Fruit fly (Drosophila melanogaster) whole organism, embryonic: ENCODE results near the gene Cpr67Fa1.

ENCODE experiments used
- Aef1 ChIP-seq: fragments of 200-800 bp; sonication (Bioruptor generic); IDR thresholded peaks from 3 replicates; pipeline ENCODE4 v1.3.6; 2022; ENCODE audit warnings: missing biosample characterization, missing genetic modification characterization
- Antp ChIP-seq: fragments of 200-800 bp; sonication (Bioruptor generic); optimal IDR thresholded peaks from 3 replicates; lab custom pipeline; 2016; ENCODE audit warnings: missing biosample characterization, missing genetic modification characterization
- CG10147 ChIP-seq: fragments of 200-800 bp; sonication (Bioruptor generic); optimal IDR thresholded peaks from 2 replicates; lab custom pipeline; 2019; ENCODE audit warnings: missing biosample characterization, mild to moderate bottlenecking, missing genetic modification characterization, moderate library complexity
- CG10979 ChIP-seq: fragments of 200-800 bp; sonication (Bioruptor generic); optimal IDR thresholded peaks from 2 replicates; lab custom pipeline; 2018; ENCODE audit warnings: missing biosample characterization, mild to moderate bottlenecking, missing genetic modification characterization, moderate library complexity
- CG11398 ChIP-seq: fragments of 200-800 bp; sonication (Bioruptor generic); optimal IDR thresholded peaks from 2 replicates; lab custom pipeline; 2016; ENCODE audit warnings: missing biosample characterization, missing genetic modification characterization
- CG11696 ChIP-seq: fragments of 200-800 bp; sonication (Bioruptor generic); IDR thresholded peaks from 2 replicates; pipeline ENCODE4 v1.3.6; 2022; ENCODE audit warnings: missing biosample characterization, missing genetic modification characterization
- CG15514 ChIP-seq: fragments of 200-800 bp; sonication (Bioruptor generic); optimal IDR thresholded peaks from 3 replicates; lab custom pipeline; 2017; ENCODE audit warnings: missing biosample characterization, missing genetic modification characterization, mild to moderate bottlenecking, moderate library complexity, missing genetic modification reagents
- CG17385 ChIP-seq: fragments of 200-800 bp; sonication (Bioruptor generic); optimal IDR thresholded peaks from 3 replicates; lab custom pipeline; 2018; ENCODE audit warnings: missing biosample characterization, mild to moderate bottlenecking, missing genetic modification characterization
- CG17829 ChIP-seq: fragments of 200-800 bp; optimal IDR thresholded peaks from 2 replicates; lab custom pipeline; 2019; ENCODE audit warnings: missing biosample characterization, mild to moderate bottlenecking, missing genetic modification characterization, moderate library complexity
- CG2199 ChIP-seq: fragments of 200-800 bp; sonication (Bioruptor generic); IDR thresholded peaks from 3 replicates; pipeline ENCODE4 v1.3.6; 2022; ENCODE audit warnings: missing biosample characterization, missing genetic modification characterization
- CG3065 ChIP-seq: fragments of 200-800 bp; sonication (Bioruptor generic); optimal IDR thresholded peaks from 2 replicates; lab custom pipeline; 2016; ENCODE audit warnings: missing biosample characterization, missing genetic modification characterization
- CG34376 ChIP-seq: fragments of 200-800 bp; sonication (Bioruptor generic); optimal IDR thresholded peaks from 2 replicates; lab custom pipeline; 2018; ENCODE audit warnings: missing biosample characterization, mild to moderate bottlenecking, missing genetic modification characterization
- CG3726 ChIP-seq: fragments of 200-800 bp; sonication (Bioruptor generic); IDR thresholded peaks from 3 replicates; pipeline ENCODE4, ENCODE4 v1.3.6; 2022; ENCODE audit warnings: missing biosample characterization, missing genetic modification characterization
- CG3995 ChIP-seq: fragments of 200-800 bp; sonication (Bioruptor generic); optimal IDR thresholded peaks from 3 replicates; lab custom pipeline; 2016; ENCODE audit warnings: missing biosample characterization, missing genetic modification characterization
- CG6813 ChIP-seq: fragments of 200-800 bp; sonication (Bioruptor generic); optimal IDR thresholded peaks from 2 replicates; lab custom pipeline; 2017; ENCODE audit warnings: missing biosample characterization, missing genetic modification characterization, mild to moderate bottlenecking, moderate library complexity, missing genetic modification reagents
- CG8388 ChIP-seq: fragments of 200-800 bp; sonication (Bioruptor generic); optimal IDR thresholded peaks from 2 replicates; lab custom pipeline; 2019; ENCODE audit warnings: missing biosample characterization, mild to moderate bottlenecking, missing genetic modification characterization, moderate library complexity
- CG9817 ChIP-seq: fragments of 200-800 bp; sonication (Bioruptor generic); optimal IDR thresholded peaks from 2 replicates; lab custom pipeline; 2018; ENCODE audit warnings: missing biosample characterization, mild to moderate bottlenecking, missing genetic modification characterization, moderate library complexity
- E2f1 ChIP-seq: fragments of 200-800 bp; sonication (Bioruptor generic); IDR thresholded peaks from 2 replicates; pipeline ENCODE4 v1.3.6; 2022; ENCODE audit warnings: missing biosample characterization, missing genetic modification characterization
- Eip74EF ChIP-seq, 2 experiments: fragments of 200-800 bp in 1 of 2; fragments of >200 bp in 1 of 2; sonication (Bioruptor generic) in 1 of 2; optimal IDR thresholded peaks; 2 replicates each; lab custom pipeline; 2017 to 2019; ENCODE audit warnings: missing biosample characterization in 2 of 2, missing genetic modification characterization in 2 of 2, mild to moderate bottlenecking in 1 of 2, moderate library complexity in 1 of 2
- Fer1 ChIP-seq: fragments of 200-800 bp; sonication (Bioruptor generic); optimal IDR thresholded peaks from 2 replicates; lab custom pipeline; 2017; ENCODE audit warnings: missing biosample characterization, mild to moderate bottlenecking, missing genetic modification characterization
- GATAe ChIP-seq: fragments of 200-800 bp; sonication (Bioruptor generic); conservative IDR thresholded peaks from 2 replicates; pipeline ENCODE4 v1.3.6; 2022; ENCODE audit warnings: missing biosample characterization, missing genetic modification characterization
- H15 ChIP-seq: fragments of 200-800 bp; sonication (Bioruptor generic); IDR thresholded peaks from 3 replicates; pipeline ENCODE4 v1.3.6; 2022; ENCODE audit warnings: missing biosample characterization, missing genetic modification characterization
- HHEX ChIP-seq: fragments of 200-800 bp; sonication (Bioruptor generic); optimal IDR thresholded peaks from 3 replicates; lab custom pipeline; 2017; ENCODE audit warnings: missing biosample characterization, mild to moderate bottlenecking, missing genetic modification characterization, missing genetic modification reagents
- HLHmδ ChIP-seq: fragments of 200-800 bp; sonication (Bioruptor generic); optimal IDR thresholded peaks from 2 replicates; lab custom pipeline; 2018; ENCODE audit warnings: missing biosample characterization, mild to moderate bottlenecking, missing genetic modification characterization, moderate library complexity
- Vsx1 ChIP-seq: fragments of 200-800 bp; sonication (Bioruptor generic); optimal IDR thresholded peaks from 2 replicates; lab custom pipeline; 2017; ENCODE audit warnings: missing biosample characterization, mild to moderate bottlenecking, missing genetic modification characterization, missing genetic modification reagents
- Xrp1 ChIP-seq: fragments of 200-800 bp; sonication (Bioruptor generic); IDR thresholded peaks from 2 replicates; pipeline ENCODE4 v1.3.6; 2022; ENCODE audit warnings: missing biosample characterization, missing genetic modification characterization
- ara ChIP-seq: fragments of 200-800 bp; sonication (Bioruptor generic); IDR thresholded peaks from 2 replicates; pipeline ENCODE4 v1.3.6; 2022; ENCODE audit warnings: missing biosample characterization, missing genetic modification characterization
- bowl ChIP-seq: fragments of 200-800 bp; sonication (Bioruptor generic); IDR thresholded peaks from 2 replicates; pipeline ENCODE4 v1.3.6; 2022; ENCODE audit warnings: missing biosample characterization, missing genetic modification characterization
- bsh ChIP-seq, 2 experiments: fragments of 200-800 bp; sonication (Bioruptor generic); optimal IDR thresholded peaks; 2 replicates each; lab custom pipeline; 2017 to 2018; ENCODE audit warnings: mild to moderate bottlenecking in 2 of 2, missing biosample characterization in 2 of 2, missing genetic modification characterization in 2 of 2, moderate library complexity in 1 of 2
- ci ChIP-seq: fragments of 200-800 bp; sonication (Bioruptor generic); IDR thresholded peaks from 3 replicates; pipeline ENCODE4 v1.3.6; 2022; ENCODE audit warnings: missing biosample characterization, missing genetic modification characterization
- dysf ChIP-seq: fragments of 200-800 bp; sonication (Bioruptor generic); IDR thresholded peaks from 3 replicates; pipeline ENCODE4 v1.3.6; 2022; ENCODE audit warnings: missing biosample characterization, missing genetic modification characterization
- eve ChIP-seq, 2 experiments: fragments of >200 bp; optimal IDR thresholded peaks; 2 replicates each; lab custom pipeline; 2017; ENCODE audit warnings: missing biosample characterization in 2 of 2, missing genetic modification characterization in 2 of 2
- gcm ChIP-seq: fragments of 200-800 bp; sonication (Bioruptor generic); optimal IDR thresholded peaks from 2 replicates; lab custom pipeline; 2019; ENCODE audit warnings: missing biosample characterization, mild to moderate bottlenecking, missing genetic modification characterization, moderate library complexity
- grn ChIP-seq: fragments of 200-800 bp; sonication (Bioruptor generic); optimal IDR thresholded peaks from 3 replicates; lab custom pipeline; 2017; ENCODE audit warnings: missing biosample characterization, missing genetic modification characterization
- jumu ChIP-seq: fragments of 200-800 bp; sonication (Bioruptor generic); optimal IDR thresholded peaks from 3 replicates; lab custom pipeline; 2016; ENCODE audit warnings: missing biosample characterization, missing genetic modification characterization
- knrl ChIP-seq: fragments of 200-800 bp; sonication (Bioruptor generic); IDR thresholded peaks from 3 replicates; pipeline ENCODE4 v1.3.6; 2022; ENCODE audit warnings: missing biosample characterization, missing genetic modification characterization; ENCODE audit not compliant: partially characterized antibody
- lab ChIP-seq: fragments of 200-800 bp; sonication (Bioruptor generic); optimal IDR thresholded peaks from 3 replicates; lab custom pipeline; 2017; ENCODE audit warnings: missing biosample characterization, missing genetic modification characterization, mild to moderate bottlenecking, moderate library complexity, missing genetic modification reagents
- pan ChIP-seq, 4 experiments: fragments of >200 bp in 3 of 4; fragments of 200-800 bp in 1 of 4; sonication (Bioruptor generic) in 1 of 4; optimal IDR thresholded peaks in 3 of 4; IDR thresholded peaks in 1 of 4; 2 replicates each; pipeline versions ENCODE4 v1.3.6 to Lab custom; 2017 to 2022; ENCODE audit warnings: missing biosample characterization in 2 of 4, missing genetic modification characterization in 2 of 4, mixed read lengths in 1 of 4
- ro ChIP-seq: fragments of 200-800 bp; sonication (Bioruptor generic); IDR thresholded peaks from 2 replicates; pipeline ENCODE4 v1.3.6; 2022; ENCODE audit warnings: missing biosample characterization, missing genetic modification characterization
- sens ChIP-seq: fragments of 200-800 bp; sonication (Bioruptor generic); peaks from one replicate; lab custom pipeline; 2016; ENCODE audit warnings: missing biosample characterization, missing genetic modification characterization
- sqz ChIP-seq: fragments of 200-800 bp; sonication (Bioruptor generic); optimal IDR thresholded peaks from 3 replicates; lab custom pipeline; 2018; ENCODE audit warnings: missing biosample characterization, mild to moderate bottlenecking, missing genetic modification characterization
- ssp ChIP-seq: fragments of 200-800 bp; sonication (Bioruptor generic); IDR thresholded peaks from 2 replicates; pipeline ENCODE4 v1.3.6; 2022; ENCODE audit warnings: missing biosample characterization, missing genetic modification characterization
- stwl ChIP-seq: fragments of 200-800 bp; sonication (Bioruptor generic); optimal IDR thresholded peaks from 3 replicates; lab custom pipeline; 2018; ENCODE audit warnings: missing biosample characterization, mild to moderate bottlenecking, missing genetic modification characterization, moderate library complexity
- sug ChIP-seq: fragments of 200-800 bp; optimal IDR thresholded peaks from 2 replicates; lab custom pipeline; 2019; ENCODE audit warnings: missing biosample characterization, mild to moderate bottlenecking, missing genetic modification characterization, moderate library complexity
- zen ChIP-seq: fragments of 200-800 bp; sonication (Bioruptor generic); optimal IDR thresholded peaks from 3 replicates; lab custom pipeline; 2018; ENCODE audit warnings: missing biosample characterization, mild to moderate bottlenecking, missing genetic modification characterization, moderate library complexity

Cpr67Fa1 gene

DNA sequence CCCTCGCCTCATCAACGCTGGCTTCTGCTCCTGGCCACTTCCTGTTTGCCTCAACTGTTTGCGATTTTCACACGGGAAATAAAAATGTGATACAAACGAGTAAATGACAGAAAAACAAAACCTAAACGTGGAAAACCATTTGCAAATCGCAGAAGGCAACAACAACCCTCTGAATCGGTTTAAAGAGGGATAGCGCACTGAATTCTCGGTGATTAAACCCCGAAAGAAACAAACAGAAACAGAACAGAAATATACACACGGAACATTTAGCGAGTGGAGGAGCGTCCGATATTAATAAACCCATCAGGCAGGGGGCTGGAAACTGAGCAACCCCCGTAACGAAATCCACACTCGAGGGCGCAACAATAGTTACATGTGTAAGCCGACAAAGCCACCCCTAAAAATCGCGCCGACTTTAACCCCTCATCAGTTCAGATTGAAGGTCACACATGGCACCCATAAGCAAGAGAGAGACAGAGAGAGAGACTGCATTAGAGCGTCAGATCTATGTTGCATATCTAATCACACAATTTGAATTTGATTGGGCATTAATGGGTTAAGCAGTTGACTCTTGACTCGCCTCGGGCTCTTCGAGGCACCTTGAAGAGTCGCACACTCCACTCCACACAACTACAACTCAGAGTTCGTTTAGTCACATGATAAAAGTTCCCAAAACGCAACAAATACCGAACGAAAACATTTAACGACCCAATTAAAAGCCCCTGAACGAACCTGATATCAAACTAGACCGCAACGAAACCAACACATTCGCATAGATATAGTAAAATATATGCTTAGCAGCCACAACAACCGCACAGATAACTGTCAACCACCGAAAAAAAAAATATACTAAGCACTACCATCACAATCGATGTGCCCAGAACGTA is 27.9 kb upstream of the Cpr67Fa1 start (continued):
- TF ChIP-seq CG6813 (GFP tag; lab: Kevin White, UChicago) (peak; percentile 44), E2f1 (GFP tag; lab: Robert Waterston, UW) (peak; percentile 32; the same call in 1 of the 2 replicates), CG3726 (GFP tag; lab: Robert Waterston, UW) (no peak), Antp (peak; percentile 35), CG10147 (GFP tag; lab: Kevin White, UChicago) (no peak), CG9817 (peak; percentile 7), CG11696 (peak; percentile 93), ssp (GFP tag; lab: Robert Waterston, UW) (no peak), HLHmδ (GFP tag; lab: Kevin White, UChicago) (no peak), CG11398 (GFP tag; lab: Kevin White, UChicago) (no peak), gcm (GFP tag; lab: Kevin White, UChicago) (no peak), CG17829 (tag; lab: Kevin White, UChicago) (peak; percentile 36), HHEX (peak; percentile 16), CG10979 (tag; lab: Kevin White, UChicago) (no peak), CG17385 (GFP tag; lab: Kevin White, UChicago) (no peak), bsh (GFP tag; optimal IDR thresholded peaks at IDR 0.05; lab: Kevin White, UChicago) (no peak), Xrp1 (GFP tag; lab: Robert Waterston, UW) (peak; percentile 19; the same call in 1 of the 2 replicates), pan (optimal IDR thresholded peaks at IDR 0.05; lab: Kevin White, UChicago) (no peak), pan (GFP tag; optimal IDR thresholded peaks at IDR 0.05 in 1 of 2, IDR thresholded peaks at IDR 0.05 in 1 of 2) (peak in 1 of 2 experiments; percentile 27), H15 (no peak), bowl (GFP tag; lab: Robert Waterston, UW) (no peak), knrl (GFP tag; lab: Robert Waterston, UW) (no peak), jumu (no peak), sens (GFP tag; lab: Kevin White, UChicago) (peak; percentile 63), Fer1 (GFP tag; lab: Kevin White, UChicago) (peak; percentile 10)
- TF ChIP-seq, all 482 proteins: peak for 81

DNA sequence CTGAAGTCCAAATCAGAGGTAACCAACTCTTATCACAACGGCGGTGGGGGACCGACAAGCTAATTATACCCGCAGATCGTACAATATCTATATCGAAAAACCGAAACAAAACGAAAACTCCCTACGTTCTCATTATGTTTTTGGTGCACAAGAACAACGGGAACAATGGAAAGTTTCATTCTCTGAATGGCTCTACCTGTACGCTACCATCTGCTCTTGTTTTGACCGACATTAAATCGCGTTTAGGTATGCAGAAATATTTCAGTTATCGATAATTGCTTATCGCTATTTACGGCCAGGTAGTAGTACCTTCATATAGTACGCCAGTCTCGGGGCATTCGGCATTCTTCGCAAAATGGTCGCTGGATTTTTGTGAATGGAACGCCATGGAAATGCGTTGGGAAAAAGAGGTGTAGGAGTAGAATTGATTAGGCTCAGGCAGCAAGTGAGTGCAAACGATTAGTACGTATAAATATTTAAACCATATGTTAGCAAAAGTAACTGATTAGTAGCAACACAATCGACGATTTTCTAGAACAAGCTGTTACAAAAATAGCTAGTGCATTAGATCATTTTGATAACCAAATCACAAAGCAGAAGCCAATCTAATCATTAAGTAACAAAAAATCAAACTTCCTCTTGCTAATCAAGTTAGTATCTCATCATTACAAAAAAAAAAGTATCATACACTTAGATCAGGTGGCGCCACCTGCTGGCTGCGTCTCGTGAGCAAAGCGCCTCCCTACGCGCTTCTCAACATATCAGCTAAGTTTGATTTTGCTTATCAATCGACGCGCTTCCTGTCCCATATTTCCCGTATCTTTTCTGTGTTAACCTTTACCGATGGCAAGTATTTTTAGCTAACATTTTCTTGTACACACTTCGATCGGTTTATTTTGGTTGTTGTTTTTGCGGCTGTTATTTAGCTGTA is 27.0 kb upstream of the Cpr67Fa1 start:
- TF ChIP-seq sug (tag; lab: Kevin White, UChicago) (peak; percentile 83), dysf (GFP tag; lab: Robert Waterston, UW) (no peak), CG17385 (GFP tag; lab: Kevin White, UChicago) (peak; percentile 39), ro (GFP tag; lab: Robert Waterston, UW) (no peak), CG2199 (GFP tag; lab: Robert Waterston, UW) (peak; percentile 18; the same call in 1 of the 3 replicates), Vsx1 (peak; percentile 81), stwl (tag; lab: Kevin White, UChicago) (peak; percentile 31), sqz (GFP tag; lab: Kevin White, UChicago) (no peak), Eip74EF (GFP tag; optimal IDR thresholded peaks at IDR 0.05; lab: Kevin White, UChicago) (peak in 1 of 2 experiments; percentile 43), zen (tag; lab: Kevin White, UChicago) (peak; percentile 33), Aef1 (GFP tag; lab: Robert Waterston, UW) (no peak), GATAe (0 out of 2 replicates have a peak, but pooled peaks have one; percentile 25), eve (GFP tag; optimal IDR thresholded peaks at IDR 0.05; lab: Kevin White, UChicago) (peak in 1 of 2 experiments; percentile 75), ci (GFP tag; lab: Robert Waterston, UW) (no peak), grn (GFP tag; lab: Kevin White, UChicago) (peak; percentile 74), CG3065 (GFP tag; lab: Kevin White, UChicago) (no peak), CG3995 (GFP tag; lab: Kevin White, UChicago) (no peak), CG15514 (GFP tag; lab: Kevin White, UChicago) (peak; percentile 1), CG34376 (GFP tag; lab: Kevin White, UChicago) (peak; percentile 43), CG8388 (GFP tag; lab: Kevin White, UChicago) (no peak), sens (GFP tag; lab: Kevin White, UChicago) (peak; percentile 50), lab (GFP tag; lab: Kevin White, UChicago) (peak; percentile 3), ara (GFP tag; lab: Robert Waterston, UW) (0 out of 2 replicates have a peak, but pooled peaks have one; percentile 26)
